Fruit fly (Drosophila melanogaster) whole organism, embryonic: ENCODE results near the gene CG42866.

ENCODE experiments used
- Adf1 ChIP-seq: fragments of 200-800 bp; sonication (Bioruptor generic); IDR thresholded peaks from 2 replicates; pipeline ENCODE4 v1.3.6; 2022; ENCODE audit warnings: missing biosample characterization, missing genetic modification characterization
- CG10431 ChIP-seq: fragments of 200-800 bp; sonication (Bioruptor generic); optimal IDR thresholded peaks from 3 replicates; lab custom pipeline; 2018; ENCODE audit warnings: missing biosample characterization, mild to moderate bottlenecking, missing genetic modification characterization
- CG10543 ChIP-seq: fragments of 200-800 bp; sonication (Bioruptor generic); optimal IDR thresholded peaks from 3 replicates; lab custom pipeline; 2017; ENCODE audit warnings: missing biosample characterization, mild to moderate bottlenecking, missing genetic modification characterization, moderate library complexity
- CG11093 ChIP-seq: fragments of 200-800 bp; sonication (Bioruptor generic); IDR thresholded peaks from 3 replicates; pipeline ENCODE4 v1.3.6; 2022; ENCODE audit warnings: missing biosample characterization, missing genetic modification characterization
- CG11247 ChIP-seq: fragments of 200-800 bp; sonication (Bioruptor generic); IDR thresholded peaks from 2 replicates; pipeline ENCODE4 v1.3.6; 2022; ENCODE audit warnings: missing biosample characterization, missing genetic modification characterization
- CG11504 ChIP-seq: fragments of 200-800 bp; sonication (Bioruptor generic); optimal IDR thresholded peaks from 3 replicates; lab custom pipeline; 2019; ENCODE audit warnings: missing biosample characterization, mild to moderate bottlenecking, missing genetic modification characterization, moderate library complexity
- CG11723 ChIP-seq: fragments of 200-800 bp; sonication (Bioruptor generic); optimal IDR thresholded peaks from 2 replicates; lab custom pipeline; 2017; ENCODE audit warnings: missing biosample characterization, mild to moderate bottlenecking, missing genetic modification characterization
- CG13894 ChIP-seq: fragments of 200-800 bp; sonication (Bioruptor generic); optimal IDR thresholded peaks from 3 replicates; lab custom pipeline; 2018; ENCODE audit warnings: missing biosample characterization, mild to moderate bottlenecking, missing genetic modification characterization, moderate library complexity
- CG17612 ChIP-seq: fragments of 200-800 bp; sonication (Bioruptor generic); IDR thresholded peaks from 2 replicates; pipeline ENCODE4 v1.3.6; 2022; ENCODE audit warnings: missing biosample characterization, missing genetic modification characterization
- CG17829 ChIP-seq: fragments of 200-800 bp; optimal IDR thresholded peaks from 2 replicates; lab custom pipeline; 2019; ENCODE audit warnings: missing biosample characterization, mild to moderate bottlenecking, missing genetic modification characterization, moderate library complexity
- CG2199 ChIP-seq: fragments of 200-800 bp; sonication (Bioruptor generic); IDR thresholded peaks from 3 replicates; pipeline ENCODE4 v1.3.6; 2022; ENCODE audit warnings: missing biosample characterization, missing genetic modification characterization
- CG30020 ChIP-seq: fragments of 200-800 bp; optimal IDR thresholded peaks from 2 replicates; lab custom pipeline; 2019; ENCODE audit warnings: missing biosample characterization, mild to moderate bottlenecking, missing genetic modification characterization, moderate library complexity
- CG33557 ChIP-seq: fragments of 200-800 bp; sonication (Bioruptor generic); optimal IDR thresholded peaks from 2 replicates; lab custom pipeline; 2019; ENCODE audit warnings: missing biosample characterization, mild to moderate bottlenecking, missing genetic modification characterization, moderate library complexity
- CG3407 ChIP-seq: fragments of 200-800 bp; sonication (Bioruptor generic); optimal IDR thresholded peaks from 2 replicates; lab custom pipeline; 2018; ENCODE audit warnings: missing biosample characterization, mild to moderate bottlenecking, missing genetic modification characterization
- CG34224 ChIP-seq: fragments of 200-800 bp; sonication (Bioruptor generic); IDR thresholded peaks from 3 replicates; pipeline ENCODE4 v1.3.6; 2022; ENCODE audit warnings: missing biosample characterization, missing genetic modification characterization; ENCODE audit not compliant: partially characterized antibody
- CG3838 ChIP-seq: fragments of 200-800 bp; sonication (Bioruptor generic); optimal IDR thresholded peaks from 3 replicates; lab custom pipeline; 2016; ENCODE audit warnings: missing biosample characterization, missing genetic modification characterization
- CG5180 ChIP-seq: fragments of 200-800 bp; sonication (Bioruptor generic); optimal IDR thresholded peaks from 3 replicates; lab custom pipeline; 2017; ENCODE audit warnings: missing biosample characterization, missing genetic modification characterization, mild to moderate bottlenecking, moderate library complexity, missing genetic modification reagents
- CG5245 ChIP-seq: fragments of 200-800 bp; sonication (Bioruptor generic); optimal IDR thresholded peaks from 3 replicates; lab custom pipeline; 2016; ENCODE audit warnings: missing biosample characterization, missing genetic modification characterization
- CG6254 ChIP-seq: fragments of 200-800 bp; sonication (Bioruptor generic); optimal IDR thresholded peaks from 3 replicates; lab custom pipeline; 2017; ENCODE audit warnings: mild to moderate bottlenecking, missing biosample characterization, missing genetic modification reagents, missing genetic modification characterization
- CG6765 ChIP-seq: fragments of 200-800 bp; sonication (Bioruptor generic); optimal IDR thresholded peaks from 3 replicates; lab custom pipeline; 2017; ENCODE audit warnings: missing biosample characterization, mild to moderate bottlenecking, missing genetic modification characterization
- CG8388 ChIP-seq: fragments of 200-800 bp; sonication (Bioruptor generic); optimal IDR thresholded peaks from 2 replicates; lab custom pipeline; 2019; ENCODE audit warnings: missing biosample characterization, mild to moderate bottlenecking, missing genetic modification characterization, moderate library complexity
- Camta ChIP-seq: fragments of 200-800 bp; sonication (Bioruptor generic); optimal IDR thresholded peaks from 2 replicates; lab custom pipeline; 2016; ENCODE audit warnings: missing biosample characterization, missing genetic modification characterization
- GATAe ChIP-seq: fragments of 200-800 bp; sonication (Bioruptor generic); conservative IDR thresholded peaks from 2 replicates; pipeline ENCODE4 v1.3.6; 2022; ENCODE audit warnings: missing biosample characterization, missing genetic modification characterization
- Gsc ChIP-seq: fragments of 200-800 bp; sonication (Bioruptor generic); IDR thresholded peaks from 2 replicates; pipeline ENCODE4 v1.3.6; 2022; ENCODE audit warnings: missing biosample characterization, missing genetic modification characterization
- Gug ChIP-seq: fragments of 200-800 bp; sonication (Bioruptor generic); IDR thresholded peaks from 4 replicates; pipeline ENCODE4 v1.3.6; 2022; ENCODE audit warnings: missing biosample characterization, missing genetic modification characterization
- HLH3B ChIP-seq: fragments of 200-800 bp; sonication (Bioruptor generic); IDR thresholded peaks from 2 replicates; pipeline ENCODE4 v1.3.6; 2022; ENCODE audit warnings: missing biosample characterization, missing genetic modification characterization
- MTF-1 ChIP-seq: fragments of 200-800 bp; sonication (Bioruptor generic); optimal IDR thresholded peaks from 2 replicates; lab custom pipeline; 2018; ENCODE audit warnings: missing biosample characterization, mild to moderate bottlenecking, missing genetic modification characterization, borderline replicate concordance
- Max ChIP-seq: fragments of 200-800 bp; sonication (Bioruptor generic); optimal IDR thresholded peaks from 2 replicates; lab custom pipeline; 2016; ENCODE audit warnings: missing biosample characterization, mild to moderate bottlenecking, missing genetic modification characterization
- NC2β ChIP-seq: fragments of 200-800 bp; sonication (Bioruptor generic); optimal IDR thresholded peaks from 2 replicates; lab custom pipeline; 2016; ENCODE audit warnings: missing biosample characterization, missing genetic modification characterization
- NFAT ChIP-seq: fragments of 200-800 bp; sonication (Bioruptor generic); IDR thresholded peaks from 2 replicates; pipeline ENCODE4 v1.3.6; 2022; ENCODE audit warnings: missing biosample characterization, missing genetic modification characterization
- Oli ChIP-seq: fragments of 200-800 bp; sonication (Bioruptor generic); optimal IDR thresholded peaks from 2 replicates; lab custom pipeline; 2018; ENCODE audit warnings: missing biosample characterization, mild to moderate bottlenecking, missing genetic modification characterization, moderate library complexity
- Optix ChIP-seq: fragments of 200-800 bp; sonication (Bioruptor generic); IDR thresholded peaks from 3 replicates; pipeline ENCODE4 v1.3.6; 2022; ENCODE audit warnings: missing biosample characterization, missing genetic modification characterization
- PHDP ChIP-seq: fragments of 200-800 bp; sonication (Bioruptor generic); optimal IDR thresholded peaks from 3 replicates; lab custom pipeline; 2018; ENCODE audit warnings: missing biosample characterization, mild to moderate bottlenecking, missing genetic modification characterization, moderate library complexity
- Pdp1 ChIP-seq, 2 experiments: fragments of 200-800 bp; sonication (Bioruptor generic); optimal IDR thresholded peaks; 3 replicates each; lab custom pipeline; 2016; ENCODE audit warnings: missing biosample characterization in 2 of 2, missing genetic modification characterization in 2 of 2, mild to moderate bottlenecking in 1 of 2, moderate library complexity in 1 of 2
- Ravus ChIP-seq: fragments of 200-800 bp; sonication (Bioruptor generic); IDR thresholded peaks from 2 replicates; pipeline ENCODE4 v1.3.6; 2022; ENCODE audit warnings: missing biosample characterization, missing genetic modification characterization
- Usf ChIP-seq: fragments of 200-800 bp; sonication (Bioruptor generic); optimal IDR thresholded peaks from 2 replicates; lab custom pipeline; 2017; ENCODE audit warnings: missing genotype, missing biosample characterization, missing genetic modification characterization
- ara ChIP-seq: fragments of 200-800 bp; sonication (Bioruptor generic); IDR thresholded peaks from 2 replicates; pipeline ENCODE4 v1.3.6; 2022; ENCODE audit warnings: missing biosample characterization, missing genetic modification characterization
- dan ChIP-seq: fragments of 200-800 bp; sonication (Bioruptor generic); IDR thresholded peaks from 2 replicates; pipeline ENCODE4 v1.3.6; 2022; ENCODE audit warnings: missing biosample characterization, missing genetic modification characterization
- eyg ChIP-seq: fragments of 200-800 bp; sonication (Bioruptor generic); optimal IDR thresholded peaks from 3 replicates; lab custom pipeline; 2016; ENCODE audit warnings: missing biosample characterization, missing genetic modification characterization
- ftz-f1 ChIP-seq: fragments of 200-800 bp; sonication (Bioruptor generic); optimal IDR thresholded peaks from 2 replicates; lab custom pipeline; 2016; ENCODE audit warnings: missing biosample characterization, missing genetic modification characterization
- gcm2 ChIP-seq: fragments of 200-800 bp; sonication (Bioruptor generic); optimal IDR thresholded peaks from 2 replicates; lab custom pipeline; 2016; ENCODE audit warnings: missing biosample characterization, missing genetic modification characterization
- hkb ChIP-seq, 2 experiments: fragments of 200-800 bp in 1 of 2; fragments of >200 bp in 1 of 2; sonication (Bioruptor generic) in 1 of 2; IDR thresholded peaks in 1 of 2; optimal IDR thresholded peaks in 1 of 2; 2 replicates each; pipeline versions ENCODE4 v1.3.6 to Lab custom; 2017 to 2022; ENCODE audit warnings: missing biosample characterization in 1 of 2, missing genetic modification characterization in 1 of 2
- knrl ChIP-seq: fragments of 200-800 bp; sonication (Bioruptor generic); IDR thresholded peaks from 3 replicates; pipeline ENCODE4 v1.3.6; 2022; ENCODE audit warnings: missing biosample characterization, missing genetic modification characterization; ENCODE audit not compliant: partially characterized antibody
- pum ChIP-seq: fragments of 200-800 bp; sonication (Bioruptor generic); optimal IDR thresholded peaks from 2 replicates; lab custom pipeline; 2016; ENCODE audit warnings: missing biosample characterization, missing genetic modification characterization
- repo ChIP-seq: fragments of 200-800 bp; sonication (Bioruptor generic); optimal IDR thresholded peaks from 2 replicates; lab custom pipeline; 2016; ENCODE audit warnings: missing biosample characterization, missing genetic modification characterization
- scrt ChIP-seq: fragments of 200-800 bp; sonication (Bioruptor generic); optimal IDR thresholded peaks from 2 replicates; lab custom pipeline; 2018; ENCODE audit warnings: missing biosample characterization, mild to moderate bottlenecking, missing genetic modification characterization, moderate library complexity
- shn ChIP-seq: fragments of 200-800 bp; sonication (Bioruptor generic); optimal IDR thresholded peaks from 3 replicates; lab custom pipeline; 2016; ENCODE audit warnings: missing biosample characterization, missing genetic modification characterization
- tll ChIP-seq, 2 experiments: fragments of 200-800 bp in 1 of 2; fragments of >200 bp in 1 of 2; sonication (Bioruptor generic) in 1 of 2; optimal IDR thresholded peaks; 2 replicates each; lab custom pipeline; 2017 to 2019; ENCODE audit warnings: missing biosample characterization in 2 of 2, missing genetic modification characterization in 2 of 2, mild to moderate bottlenecking in 1 of 2, moderate library complexity in 1 of 2

CG42866 gene

DNA sequence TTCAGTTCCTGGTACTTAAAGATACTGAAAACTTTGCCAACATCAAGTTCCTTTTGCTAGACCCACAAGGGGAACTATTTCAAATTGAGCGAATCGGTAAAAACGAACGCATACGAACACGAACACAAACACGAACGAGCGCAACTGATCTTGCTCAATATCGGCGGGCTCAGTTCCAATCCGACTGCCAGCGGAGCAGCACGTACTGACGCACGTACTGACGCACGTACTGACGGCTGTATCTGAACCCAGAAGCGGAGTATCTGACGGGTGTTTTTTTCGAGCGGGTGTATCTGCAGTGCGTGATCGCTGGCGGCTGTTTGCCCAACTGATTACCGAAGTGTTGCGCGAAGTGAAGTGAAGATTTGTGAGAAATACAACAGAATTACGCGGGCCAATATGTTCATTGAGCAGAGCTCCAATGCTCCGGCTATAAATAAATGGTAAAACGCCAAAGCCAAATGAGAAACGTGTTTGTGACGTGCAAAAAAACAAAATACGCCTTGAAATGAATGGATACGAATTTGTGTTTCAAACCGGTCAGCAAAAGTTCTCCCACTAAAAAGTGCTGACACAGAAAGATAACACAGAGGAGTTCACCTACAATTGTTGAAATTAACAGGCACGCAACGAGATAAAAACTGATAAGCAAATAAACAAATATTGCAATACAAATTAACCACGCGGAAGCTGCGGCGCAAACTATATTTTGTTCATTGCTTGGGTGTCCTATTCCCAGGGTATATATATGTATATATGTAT is 26.2 kb downstream of the CG42866 start (continued):
- TF ChIP-seq MTF-1 (no peak), HLH3B (no peak), CG30020 (tag; lab: Kevin White, UChicago) (no peak), CG5180 (GFP tag; lab: Kevin White, UChicago) (peak; percentile 80), repo (no peak), CG11504 (peak; percentile 20), CG6254 (GFP tag; lab: Kevin White, UChicago) (no peak), PHDP (tag; lab: Kevin White, UChicago) (peak; percentile 23), Gsc (no peak), NC2β (GFP tag; lab: Kevin White, UChicago) (no peak), CG2199 (peak; percentile 92), hkb (optimal IDR thresholded peaks at IDR 0.05; lab: Kevin White, UChicago) (no peak), hkb (GFP tag; IDR thresholded peaks at IDR 0.05; lab: Robert Waterston, UW) (peak; percentile 46; the same call in 1 of the 2 replicates), gcm2 (GFP tag; lab: Kevin White, UChicago) (no peak), CG11093 (GFP tag; lab: Robert Waterston, UW) (no peak), CG3838 (GFP tag; lab: Kevin White, UChicago) (no peak), Pdp1 (GFP tag; optimal IDR thresholded peaks at IDR 0.05; lab: Kevin White, UChicago) (peak in 1 of 2 experiments; percentile 67), Max (GFP tag; lab: Kevin White, UChicago) (no peak), NFAT (peak; percentile 51), CG5245 (no peak), Gug (GFP tag; lab: Robert Waterston, UW) (no peak; the same call in 3 of the 4 replicates), Ravus (GFP tag; lab: Robert Waterston, UW) (no peak), CG10543 (GFP tag; lab: Kevin White, UChicago) (peak; percentile 82), CG3407 (GFP tag; lab: Kevin White, UChicago) (no peak), CG11723 (GFP tag; lab: Kevin White, UChicago) (no peak), CG33557 (GFP tag; lab: Kevin White, UChicago) (no peak), tll (GFP tag; optimal IDR thresholded peaks at IDR 0.05; lab: Kevin White, UChicago) (no peak), CG17829 (peak; percentile 45), scrt (GFP tag; lab: Kevin White, UChicago) (peak; percentile 16), CG34224 (GFP tag; lab: Robert Waterston, UW) (no peak), Optix (GFP tag; lab: Robert Waterston, UW) (no peak), dan (GFP tag; lab: Robert Waterston, UW) (no peak), ftz-f1 (GFP tag; lab: Kevin White, UChicago) (peak; percentile 31), CG17612 (GFP tag; lab: Robert Waterston, UW) (no peak), eyg (GFP tag; lab: Kevin White, UChicago) (no peak), CG10431 (GFP tag; lab: Kevin White, UChicago) (no peak), ara (GFP tag; lab: Robert Waterston, UW) (no peak), Adf1 (GFP tag; lab: Robert Waterston, UW) (peak; percentile 58; the same call in 1 of the 2 replicates), CG11247 (GFP tag; lab: Robert Waterston, UW) (no peak), knrl (GFP tag; lab: Robert Waterston, UW) (no peak), CG6765 (GFP tag; lab: Kevin White, UChicago) (no peak), Camta (GFP tag; lab: Kevin White, UChicago) (no peak), Usf (GFP tag; lab: Kevin White, UChicago) (no peak), CG13894 (tag; lab: Kevin White, UChicago) (peak; percentile 29), GATAe (GFP tag; lab: Robert Waterston, UW) (0 out of 2 replicates have a peak, but pooled peaks have one; percentile 10), Oli (tag; lab: Kevin White, UChicago) (no peak), pum (GFP tag; lab: Kevin White, UChicago) (no peak), shn (GFP tag; lab: Kevin White, UChicago) (no peak), CG8388 (peak; percentile 14)
